Worm (Caenorhabditis elegans) whole organism, L2 larva: Measurements from ENCODE around the gene nap-1.

ENCODE experiments used
- F13H6.1 ChIP-seq: sonication (generic microtip); optimal IDR thresholded peaks from 2 replicates; lab custom pipeline; 2016; ENCODE audit warnings: missing genetic modification characterization, missing compliant biosample characterization
- R02D3.7 ChIP-seq: fragments of 150-350 bp; optimal IDR thresholded peaks from 2 replicates; lab custom pipeline; 2014; ENCODE audit warnings: missing biosample characterization, missing genetic modification characterization
- Y55F3AM.14 ChIP-seq: fragments of 200-800 bp; sonication (Bioruptor generic); optimal IDR thresholded peaks from 2 replicates; lab custom pipeline; 2018; ENCODE audit warnings: mild to moderate bottlenecking, missing genetic modification characterization, missing compliant biosample characterization
- alr-1 ChIP-seq: fragments of 150-350 bp; optimal IDR thresholded peaks from 2 replicates; lab custom pipeline; 2014; ENCODE audit warnings: missing biosample characterization, missing genetic modification characterization
- aly-2 ChIP-seq: fragments of 150-350 bp; optimal IDR thresholded peaks from 2 replicates; lab custom pipeline; 2014; ENCODE audit warnings: missing biosample characterization, missing genetic modification characterization
- ama-1 ChIP-seq: fragments of 150-350 bp; optimal IDR thresholded peaks from 2 replicates; lab custom pipeline; 2018; ENCODE audit warnings: inconsistent platforms
- blmp-1 ChIP-seq: sonication (generic microtip); optimal IDR thresholded peaks from 2 replicates; lab custom pipeline; 2017; ENCODE audit warnings: missing genetic modification characterization, mild to moderate bottlenecking, missing compliant biosample characterization, antibody characterized with exemption, moderate library complexity; ENCODE audit not compliant: insufficient read depth
- ceh-82 ChIP-seq: fragments of 150-350 bp; optimal IDR thresholded peaks from 2 replicates; lab custom pipeline; 2014; ENCODE audit warnings: missing biosample characterization, missing genetic modification characterization
- crh-2 ChIP-seq: sonication (generic microtip); optimal IDR thresholded peaks from 2 replicates; lab custom pipeline; 2017; ENCODE audit warnings: missing biosample characterization, missing genetic modification characterization
- egl-27 ChIP-seq: sonication (generic microtip); optimal IDR thresholded peaks from 3 replicates; lab custom pipeline; 2017; ENCODE audit warnings: missing biosample characterization, missing genetic modification reagents, missing genetic modification characterization
- elt-1 ChIP-seq: fragments of 150-350 bp; optimal IDR thresholded peaks from 2 replicates; lab custom pipeline; 2014; ENCODE audit warnings: missing biosample characterization, missing genetic modification characterization
- elt-3 ChIP-seq: sonication (generic microtip); optimal IDR thresholded peaks from 2 replicates; lab custom pipeline; 2017; ENCODE audit warnings: missing biosample characterization, missing genetic modification characterization
- fos-1 ChIP-seq: fragments of 150-350 bp; optimal IDR thresholded peaks from 2 replicates; lab custom pipeline; 2014; ENCODE audit warnings: missing biosample characterization, missing genetic modification characterization
- gmeb-1 ChIP-seq: fragments of 150-350 bp; optimal IDR thresholded peaks from 2 replicates; lab custom pipeline; 2014; ENCODE audit warnings: missing biosample characterization, missing genetic modification characterization
- lin-11 ChIP-seq: fragments of 150-350 bp; sonication (generic microtip); optimal IDR thresholded peaks from 2 replicates; lab custom pipeline; 2014; ENCODE audit warnings: missing biosample characterization, missing genetic modification characterization, inconsistent platforms, mixed read lengths
- lin-13 ChIP-seq: fragments of 150-350 bp; optimal IDR thresholded peaks from 2 replicates; lab custom pipeline; 2014; ENCODE audit warnings: missing biosample characterization, missing genetic modification reagents, missing genetic modification characterization
- lin-39 ChIP-seq: fragments of 150-350 bp; optimal IDR thresholded peaks from 2 replicates; lab custom pipeline; 2014; ENCODE audit warnings: missing biosample characterization, missing genetic modification reagents, missing genetic modification characterization
- lsy-2 ChIP-seq, 2 experiments: fragments of 150-350 bp in 1 of 2; sonication (generic microtip) in 1 of 2; optimal IDR thresholded peaks; 2 replicates each; lab custom pipeline; 2014 to 2017; ENCODE audit warnings: missing biosample characterization in 2 of 2, missing genetic modification characterization in 2 of 2
- mab-5 ChIP-seq: fragments of 150-350 bp; optimal IDR thresholded peaks from 2 replicates; lab custom pipeline; 2014; ENCODE audit warnings: missing biosample characterization, missing genetic modification characterization
- mdl-1 ChIP-seq, 2 experiments: fragments of 150-350 bp in 1 of 2; sonication (generic microtip) in 1 of 2; optimal IDR thresholded peaks; 2 replicates each; lab custom pipeline; 2017; ENCODE audit warnings: missing biosample characterization in 2 of 2, missing genetic modification characterization in 2 of 2
- nhr-10 ChIP-seq: sonication (generic microtip); optimal IDR thresholded peaks from 2 replicates; lab custom pipeline; 2017; ENCODE audit warnings: missing biosample characterization, missing genetic modification characterization
- nhr-11 ChIP-seq: fragments of 150-350 bp; optimal IDR thresholded peaks from 2 replicates; lab custom pipeline; 2014; ENCODE audit warnings: missing biosample characterization, missing genetic modification characterization
- nhr-129 ChIP-seq: fragments of 150-350 bp; optimal IDR thresholded peaks from 2 replicates; lab custom pipeline; 2014; ENCODE audit warnings: missing biosample characterization, missing genetic modification characterization
- nhr-21 ChIP-seq: fragments of 150-350 bp; optimal IDR thresholded peaks from 2 replicates; lab custom pipeline; 2014; ENCODE audit warnings: missing biosample characterization, missing genetic modification characterization
- nhr-25 ChIP-seq: fragments of 150-350 bp; sonication (generic microtip); optimal IDR thresholded peaks from 3 replicates; lab custom pipeline; 2014; ENCODE audit warnings: missing biosample characterization, missing genetic modification characterization
- nhr-6 ChIP-seq: fragments of 150-350 bp; optimal IDR thresholded peaks from 2 replicates; lab custom pipeline; 2014; ENCODE audit warnings: missing biosample characterization, missing genetic modification characterization
- nhr-77 ChIP-seq: fragments of 150-350 bp; optimal IDR thresholded peaks from 2 replicates; lab custom pipeline; 2014; ENCODE audit warnings: missing biosample characterization, missing genetic modification characterization
- peb-1 ChIP-seq: fragments of 150-350 bp; optimal IDR thresholded peaks from 2 replicates; lab custom pipeline; 2014; ENCODE audit warnings: missing biosample characterization, missing genetic modification characterization
- sem-4 ChIP-seq: fragments of 150-350 bp; optimal IDR thresholded peaks from 2 replicates; lab custom pipeline; 2014; ENCODE audit warnings: missing biosample characterization, missing genetic modification reagents, missing genetic modification characterization
- skn-1 ChIP-seq: sonication (generic microtip); optimal IDR thresholded peaks from 2 replicates; lab custom pipeline; 2017; ENCODE audit warnings: missing biosample characterization, missing genetic modification characterization
- sma-3 ChIP-seq: sonication (generic microtip); optimal IDR thresholded peaks from 2 replicates; lab custom pipeline; 2016; ENCODE audit warnings: missing genetic modification reagents, missing genetic modification characterization, missing compliant biosample characterization
- sma-9 ChIP-seq, 2 experiments: fragments of 150-350 bp in 1 of 2; sonication (generic microtip) in 1 of 2; optimal IDR thresholded peaks; 2 replicates each; lab custom pipeline; 2014 to 2016; ENCODE audit warnings: missing genetic modification characterization in 2 of 2, mild to moderate bottlenecking in 1 of 2, missing biosample characterization in 1 of 2, missing compliant biosample characterization in 1 of 2, missing genetic modification reagents in 1 of 2, moderate library complexity in 1 of 2
- snpc-4 ChIP-seq: fragments of 150-350 bp; optimal IDR thresholded peaks from 2 replicates; lab custom pipeline; 2014; ENCODE audit warnings: missing biosample characterization, missing genetic modification characterization
- unc-39 ChIP-seq: fragments of 150-350 bp; optimal IDR thresholded peaks from 2 replicates; lab custom pipeline; 2014; ENCODE audit warnings: missing biosample characterization, missing genetic modification characterization
- unc-55 ChIP-seq: fragments of 150-350 bp; sonication (generic microtip); optimal IDR thresholded peaks from 3 replicates; lab custom pipeline; 2014; ENCODE audit warnings: missing biosample characterization, missing genetic modification reagents, missing genetic modification characterization
- unc-62 ChIP-seq: fragments of 150-350 bp; optimal IDR thresholded peaks from 2 replicates; lab custom pipeline; 2014; ENCODE audit warnings: missing biosample characterization, missing genetic modification reagents, missing genetic modification characterization
- ztf-11 ChIP-seq: sonication (generic microtip); optimal IDR thresholded peaks from 2 replicates; lab custom pipeline; 2017; ENCODE audit warnings: missing biosample characterization, missing genetic modification characterization
- ztf-4 ChIP-seq: fragments of 150-350 bp; optimal IDR thresholded peaks from 2 replicates; lab custom pipeline; 2014; ENCODE audit warnings: missing biosample characterization, missing genetic modification characterization

The nap-1 gene

ce11 chrIV:8333034-8333433 is 46.1 kb downstream of the nap-1 start:
- no peak for TF ChIP-seq aly-2 (tag; lab: Kevin White, UChicago)
- no peak for TF ChIP-seq unc-62 (GFP tag; lab: Kevin White, UChicago)
- no peak for TF ChIP-seq R02D3.7 (tag; lab: Kevin White, UChicago)
- no peak for TF ChIP-seq nhr-21 (tag; lab: Kevin White, UChicago)
- no peak for TF ChIP-seq ztf-4 (tag; lab: Kevin White, UChicago)
- no peak for TF ChIP-seq snpc-4
- no peak for TF ChIP-seq egl-27
- no peak for TF ChIP-seq lin-11 (tag; lab: Kevin White, UChicago)
- no peak for TF ChIP-seq F13H6.1 (tag; lab: Kevin White, UChicago)
- no peak for TF ChIP-seq lin-13
- no peak for TF ChIP-seq blmp-1 (tag; lab: Kevin White, UChicago)
- TF ChIP-seq fos-1 (tag; lab: Kevin White, UChicago), result no peak
- no peak for TF ChIP-seq lsy-2 (tag; optimal IDR thresholded peaks at IDR 0.05; lab: Kevin White, UChicago)
- no peak for TF ChIP-seq nhr-129 (tag; lab: Kevin White, UChicago)
- TF ChIP-seq mdl-1 (tag; optimal IDR thresholded peaks at IDR 0.05; lab: Kevin White, UChicago), result no peak
- no peak for TF ChIP-seq elt-1
- TF ChIP-seq nhr-6, result no peak
- no peak for TF ChIP-seq elt-3 (tag; lab: Kevin White, UChicago)
- no peak for TF ChIP-seq mab-5 (tag; lab: Kevin White, UChicago)
- TF ChIP-seq, all 48 proteins: peak for 0

- TF ChIP-seq unc-55 (GFP tag; lab: Kevin White, UChicago), result no peak
- TF ChIP-seq ceh-82, result no peak
- TF ChIP-seq mab-5 (tag; lab: Kevin White, UChicago), result no peak
- TF ChIP-seq sma-9 (GFP tag; optimal IDR thresholded peaks at IDR 0.05; lab: Kevin White, UChicago), result no peak
- no peak for TF ChIP-seq sma-9 (tag; optimal IDR thresholded peaks at IDR 0.05; lab: Kevin White, UChicago)
- no peak for TF ChIP-seq Y55F3AM.14 (GFP tag; lab: Kevin White, UChicago)
- no peak for TF ChIP-seq crh-2 (tag; lab: Kevin White, UChicago)
- TF ChIP-seq fos-1 (tag; lab: Kevin White, UChicago), result no peak
- no peak for TF ChIP-seq mdl-1 (tag; optimal IDR thresholded peaks at IDR 0.05; lab: Kevin White, UChicago)
- TF ChIP-seq nhr-11, result no peak
- TF ChIP-seq alr-1 (tag; lab: Kevin White, UChicago), result no peak
- no peak for TF ChIP-seq unc-39
- TF ChIP-seq ztf-11 (tag; lab: Kevin White, UChicago), result no peak
- no peak for TF ChIP-seq R02D3.7 (tag; lab: Kevin White, UChicago)
- no peak for TF ChIP-seq gmeb-1 (tag; lab: Kevin White, UChicago)
- no peak for TF ChIP-seq peb-1 (tag; lab: Kevin White, UChicago)
- no peak for TF ChIP-seq lin-39
- TF ChIP-seq nhr-129 (tag; lab: Kevin White, UChicago), result no peak
- no peak for TF ChIP-seq F13H6.1 (tag; lab: Kevin White, UChicago)
- TF ChIP-seq sem-4 (tag; lab: Kevin White, UChicago), result no peak
- no peak for TF ChIP-seq aly-2 (tag; lab: Kevin White, UChicago)
- TF ChIP-seq, all 48 proteins: peak for 0
Observed at ce11 chrIV:8332526-8332925, 46.6 kb downstream of the nap-1 start, which contains the start of gene lys-10. TSS of gene lys-10 (plus strand) at chrIV:8332826.

- no peak for TF ChIP-seq ztf-11 (tag; lab: Kevin White, UChicago)
- no peak for TF ChIP-seq fos-1 (tag; lab: Kevin White, UChicago)
- TF ChIP-seq ama-1 (lab: Kevin White, UChicago), result no peak
- TF ChIP-seq nhr-77 (tag; lab: Kevin White, UChicago), result no peak
- no peak for TF ChIP-seq nhr-25 (tag; lab: Kevin White, UChicago)
- TF ChIP-seq crh-2 (tag; lab: Kevin White, UChicago), result no peak
- no peak for TF ChIP-seq sma-3 (GFP tag; lab: Kevin White, UChicago)
- no peak for TF ChIP-seq alr-1 (tag; lab: Kevin White, UChicago)
- no peak for TF ChIP-seq skn-1 (tag; lab: Kevin White, UChicago)
- no peak for TF ChIP-seq nhr-10
Observed at ce11 chrIV:8328913-8329312, 50.2 kb downstream of the nap-1 start, which contains the start of gene F35H10.2. TSS of gene F35H10.2 (plus strand) at chrIV:8329213.
